Fruit fly (Drosophila melanogaster) S2 (cell line): ENCODE measurements around the gene beag.

Experiments
- CG8478 ChIP-seq: fragments of >200 bp; optimal IDR thresholded peaks from 2 replicates; lab custom pipeline; 2018
- CTCF ChIP-seq, 2 experiments: fragments of >200 bp; optimal IDR thresholded peaks; 2 replicates each; lab custom pipeline; 2018

DNA sequence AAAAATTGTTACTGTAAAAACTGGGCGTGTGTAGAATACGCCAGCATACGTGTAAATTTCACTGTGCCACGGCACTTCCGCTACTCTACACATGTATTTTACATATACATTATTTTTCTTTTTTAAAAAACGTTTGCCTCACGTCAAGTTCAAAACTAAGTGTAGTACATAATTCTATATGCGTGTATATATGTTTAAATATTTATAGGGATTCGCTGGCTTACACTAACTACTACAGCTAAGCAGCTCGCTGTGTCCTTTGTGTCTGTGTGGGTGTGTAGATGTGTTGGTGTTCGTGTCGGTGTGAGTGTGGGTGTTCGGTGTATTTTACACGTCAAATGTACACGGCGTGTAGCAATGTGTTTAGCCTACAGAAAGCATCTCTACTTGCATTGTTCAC lies 3.5 kb upstream of the beag start:
- TF ChIP-seq CTCF (optimal IDR thresholded peaks at IDR 0.05; lab: Kevin White, UChicago) (no peak), CG8478 (lab: Kevin White, UChicago) (no peak)
